Worm (Caenorhabditis elegans) whole organism, early embryonic: ENCODE measurements around the gene C28D4.7.

Experiments used
- B0310.2 ChIP-seq: sonication (generic microtip); optimal IDR thresholded peaks from 2 replicates; lab custom pipeline; 2016; ENCODE audit warnings: mild to moderate bottlenecking, missing genetic modification characterization, missing compliant biosample characterization
- F13C5.2 ChIP-seq: sonication (generic microtip); optimal IDR thresholded peaks from 2 replicates; lab custom pipeline; 2017; ENCODE audit warnings: mild to moderate bottlenecking, missing genetic modification characterization, inconsistent platforms, missing compliant biosample characterization
- aly-1 ChIP-seq: sonication (generic microtip); optimal IDR thresholded peaks from 2 replicates; lab custom pipeline; 2016; ENCODE audit warnings: missing genetic modification characterization, missing compliant biosample characterization
- ama-1 ChIP-seq: fragments of 150-350 bp; optimal IDR thresholded peaks from 2 replicates; lab custom pipeline; 2014
- ceh-13 ChIP-seq: fragments of 200-800 bp; sonication (Bioruptor generic); optimal IDR thresholded peaks from 2 replicates; lab custom pipeline; 2018; ENCODE audit warnings: mild to moderate bottlenecking, missing genetic modification characterization, missing compliant biosample characterization
- ceh-36 ChIP-seq: sonication (generic microtip); optimal IDR thresholded peaks from 2 replicates; lab custom pipeline; 2016; ENCODE audit warnings: missing genetic modification characterization, inconsistent platforms, missing compliant biosample characterization
- ets-7 ChIP-seq: sonication (generic microtip); optimal IDR thresholded peaks from 2 replicates; lab custom pipeline; 2016; ENCODE audit warnings: missing genotype, missing genetic modification characterization, missing compliant biosample characterization
- flt-1 ChIP-seq: fragments of 200-800 bp; sonication (Bioruptor generic); IDR thresholded peaks from 2 replicates; pipeline ENCODE4 v1.3.6; 2022; ENCODE audit warnings: missing genetic modification characterization, missing compliant biosample characterization
- hmbx-1 ChIP-seq: sonication (generic microtip); optimal IDR thresholded peaks from 2 replicates; lab custom pipeline; 2016; ENCODE audit warnings: mild to moderate bottlenecking, missing genetic modification characterization, missing compliant biosample characterization
- hmg-4 ChIP-seq: fragments of 200-800 bp; sonication (Bioruptor generic); optimal IDR thresholded peaks from 2 replicates; lab custom pipeline; 2018; ENCODE audit warnings: mild to moderate bottlenecking, missing genetic modification characterization, missing compliant biosample characterization
- hnd-1 ChIP-seq: sonication (generic microtip); optimal IDR thresholded peaks from 2 replicates; lab custom pipeline; 2016; ENCODE audit warnings: missing genetic modification characterization, missing compliant biosample characterization
- pes-1 ChIP-seq: fragments of 200-800 bp; sonication (Bioruptor generic); IDR thresholded peaks from 2 replicates; pipeline ENCODE4 v1.3.6; 2022; ENCODE audit warnings: missing genetic modification reagents, missing genetic modification characterization, missing compliant biosample characterization
- scrt-1 ChIP-seq: fragments of 200-800 bp; sonication (Bioruptor generic); IDR thresholded peaks from 2 replicates; pipeline ENCODE4 v1.3.6; 2022; ENCODE audit warnings: missing genetic modification characterization, missing compliant biosample characterization
- sea-1 ChIP-seq: fragments of 200-800 bp; sonication (Bioruptor generic); conservative IDR thresholded peaks from 2 replicates; pipeline ENCODE4 v1.3.6; 2022; ENCODE audit warnings: missing genetic modification characterization, missing compliant biosample characterization
- tbx-11 ChIP-seq: fragments of 200-800 bp; sonication (Bioruptor generic); IDR thresholded peaks from 2 replicates; pipeline ENCODE4 v1.3.6; 2022; ENCODE audit warnings: missing genetic modification characterization, missing compliant biosample characterization
- tbx-37 ChIP-seq: fragments of 200-800 bp; sonication (Bioruptor generic); conservative IDR thresholded peaks from 2 replicates; pipeline ENCODE4 v1.3.6; 2022; ENCODE audit warnings: missing genetic modification reagents, missing genetic modification characterization, missing compliant biosample characterization
- tra-4 ChIP-seq: sonication (generic microtip); optimal IDR thresholded peaks from 2 replicates; lab custom pipeline; 2017; ENCODE audit warnings: missing genetic modification characterization, missing compliant biosample characterization

The C28D4.7 gene

DNA sequence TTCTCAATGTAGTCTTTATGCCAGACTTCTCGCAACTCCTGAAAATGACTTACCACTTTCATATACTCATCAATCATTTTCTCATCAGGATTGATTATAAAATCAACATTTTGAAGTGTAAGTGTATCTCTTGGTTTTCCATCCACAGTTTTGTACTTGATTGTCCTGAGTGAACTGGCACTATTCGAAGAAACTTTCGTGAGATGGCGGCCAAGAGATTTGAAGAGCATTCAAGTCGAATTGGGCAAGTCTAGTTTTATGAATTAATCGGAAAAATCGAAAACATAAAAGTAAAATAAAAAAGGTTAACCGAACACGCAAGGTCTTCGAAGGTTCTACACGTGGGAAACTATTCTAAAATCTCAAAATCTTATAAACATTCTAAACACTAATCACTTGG lies at the start of gene C28D4.7:
TSS of gene C28D4.7 (minus strand) at position 265 of the 400 bp plus-strand sequence.
- no peak for TF ChIP-seq F13C5.2 (tag; lab: Kevin White, UChicago)
- no peak for TF ChIP-seq hnd-1
- no peak for TF ChIP-seq scrt-1 (GFP tag; lab: Robert Waterston, UW)
- no peak for TF ChIP-seq pes-1
- TF ChIP-seq ets-7 (tag; lab: Kevin White, UChicago), result no peak
- TF ChIP-seq B0310.2 (tag; lab: Kevin White, UChicago), result no peak
- no peak for TF ChIP-seq tbx-11 (GFP tag; lab: Robert Waterston, UW)
- TF ChIP-seq hmg-4 (GFP tag; lab: Kevin White, UChicago), result no peak
- TF ChIP-seq tra-4 (tag; lab: Kevin White, UChicago), result no peak
- TF ChIP-seq sea-1, result no peak
- no peak for TF ChIP-seq tbx-37 (GFP tag; lab: Robert Waterston, UW)
- no peak for TF ChIP-seq ceh-36
- TF ChIP-seq ama-1 (lab: Kevin White, UChicago), result no peak
- TF ChIP-seq hmbx-1 (tag; lab: Kevin White, UChicago), result no peak
- no peak for TF ChIP-seq flt-1 (GFP tag; lab: Robert Waterston, UW)
- TF ChIP-seq ceh-13 (GFP tag; lab: Kevin White, UChicago), result no peak
- no peak for TF ChIP-seq aly-1

DNA sequence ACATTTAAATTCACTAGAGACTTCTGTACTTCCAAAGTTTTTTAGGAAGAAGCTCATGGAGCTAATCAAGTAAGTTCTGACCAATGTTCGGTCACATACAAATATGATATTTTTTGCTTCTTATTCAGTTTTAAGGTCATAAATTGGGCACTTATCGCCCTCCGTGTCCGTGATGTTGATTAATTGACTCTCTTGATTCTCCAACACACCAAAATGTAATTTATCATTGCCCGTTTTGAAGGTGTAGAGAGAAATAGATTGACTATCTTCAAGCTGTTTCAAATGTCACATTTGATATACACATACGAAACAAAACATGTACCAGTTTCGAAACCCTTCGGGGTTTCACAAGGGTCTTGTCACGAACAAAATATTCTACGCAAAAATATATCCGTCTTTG lies 47.8 kb upstream of the C28D4.7 start:
- TF ChIP-seq sea-1, result no peak
- TF ChIP-seq hmg-4 (GFP tag; lab: Kevin White, UChicago), result no peak
- TF ChIP-seq F13C5.2 (tag; lab: Kevin White, UChicago), result no peak
- no peak for TF ChIP-seq B0310.2 (tag; lab: Kevin White, UChicago)
- no peak for TF ChIP-seq hnd-1

DNA sequence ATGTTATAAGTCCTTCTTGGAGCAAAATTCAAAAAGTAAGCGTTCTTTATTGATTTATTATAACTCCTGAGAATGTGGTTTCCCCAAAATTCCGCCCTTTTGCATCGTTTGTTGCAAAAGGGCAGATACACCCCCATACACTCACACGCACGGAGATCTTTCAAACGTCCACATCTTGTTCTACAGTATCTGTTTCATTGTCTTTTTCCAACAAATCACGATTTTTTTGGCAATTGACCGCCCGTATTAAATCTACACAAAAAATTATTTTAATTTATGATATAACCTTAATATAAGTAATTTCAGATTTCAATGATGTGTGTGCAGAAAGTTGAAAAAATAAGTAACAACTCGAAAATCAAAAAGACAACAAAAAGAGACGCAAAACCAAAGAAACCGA lies 46.5 kb upstream of the C28D4.7 start, which contains the start of gene T13F2.4:
TSS of gene T13F2.4 (plus strand) at position 301 of the 400 bp plus-strand sequence.
- TF ChIP-seq pes-1, result no peak
- TF ChIP-seq flt-1 (GFP tag; lab: Robert Waterston, UW), result no peak
- TF ChIP-seq F13C5.2 (tag; lab: Kevin White, UChicago), result no peak
- no peak for TF ChIP-seq aly-1
- no peak for TF ChIP-seq ama-1 (lab: Kevin White, UChicago)
- no peak for TF ChIP-seq tbx-37 (GFP tag; lab: Robert Waterston, UW)
- TF ChIP-seq tra-4 (tag; lab: Kevin White, UChicago), result no peak
- no peak for TF ChIP-seq ceh-36
- no peak for TF ChIP-seq B0310.2 (tag; lab: Kevin White, UChicago)
- no peak for TF ChIP-seq hnd-1
- no peak for TF ChIP-seq sea-1
- TF ChIP-seq ets-7 (tag; lab: Kevin White, UChicago), result no peak
- TF ChIP-seq tbx-11 (GFP tag; lab: Robert Waterston, UW), result no peak
- TF ChIP-seq ceh-13 (GFP tag; lab: Kevin White, UChicago), result no peak
- no peak for TF ChIP-seq hmbx-1 (tag; lab: Kevin White, UChicago)

DNA sequence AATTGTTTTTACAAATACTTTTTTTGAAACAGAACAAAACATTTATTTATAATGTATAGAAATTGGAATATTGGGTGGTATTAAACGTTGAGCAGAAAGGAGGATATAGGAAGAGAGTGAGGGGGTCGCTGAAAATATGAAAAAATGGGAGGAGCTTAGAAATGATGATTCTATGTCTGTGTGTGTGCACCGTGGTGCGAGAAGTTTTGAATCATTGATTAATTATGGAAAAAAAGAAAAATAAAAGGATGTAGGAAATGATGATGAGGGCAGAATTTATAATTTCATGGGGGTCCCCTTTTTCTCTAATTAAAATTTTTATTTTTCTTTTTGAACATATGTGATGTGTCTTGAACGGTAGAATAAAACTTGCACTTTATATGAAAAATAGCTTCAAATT lies 41.7 kb upstream of the C28D4.7 start, which contains the start of gene sre-4:
TSS of gene sre-4 (minus strand) at position 101 of the 400 bp plus-strand sequence.
- TF ChIP-seq hnd-1, result no peak
- TF ChIP-seq tra-4 (tag; lab: Kevin White, UChicago), result no peak
- TF ChIP-seq ceh-36, result no peak
- TF ChIP-seq scrt-1 (GFP tag; lab: Robert Waterston, UW), result no peak
- no peak for TF ChIP-seq ama-1 (lab: Kevin White, UChicago)
- TF ChIP-seq hmg-4 (GFP tag; lab: Kevin White, UChicago), result no peak
- no peak for TF ChIP-seq F13C5.2 (tag; lab: Kevin White, UChicago)
- TF ChIP-seq pes-1, result no peak
- TF ChIP-seq tbx-37 (GFP tag; lab: Robert Waterston, UW), result no peak
- TF ChIP-seq ceh-13 (GFP tag; lab: Kevin White, UChicago), result no peak
- no peak for TF ChIP-seq ets-7 (tag; lab: Kevin White, UChicago)
- TF ChIP-seq hmbx-1 (tag; lab: Kevin White, UChicago), result no peak
- no peak for TF ChIP-seq aly-1

DNA sequence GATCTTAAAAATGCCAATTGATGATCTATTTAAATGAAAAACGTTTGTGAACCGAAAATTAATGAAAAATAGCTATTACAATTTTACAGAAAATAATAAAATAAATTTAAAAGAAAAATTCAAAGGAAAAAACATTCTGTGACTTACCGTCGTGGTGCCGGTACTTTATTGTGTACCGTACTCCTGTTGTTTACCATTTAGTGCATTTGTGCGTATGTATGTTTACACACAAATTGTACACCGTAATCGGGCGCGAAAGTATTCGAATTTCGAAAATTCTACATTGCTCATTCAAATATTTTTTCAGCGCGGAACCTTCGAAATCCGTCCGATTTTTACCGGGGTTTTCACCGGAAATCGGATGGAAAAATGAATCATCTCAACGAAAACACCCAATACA lies 35.1 kb upstream of the C28D4.7 start, which contains the start of gene T13F2.6:
TSS of gene T13F2.6 (plus strand) at position 306 of the 400 bp plus-strand sequence.
- TF ChIP-seq ceh-13 (GFP tag; lab: Kevin White, UChicago) (no peak), B0310.2 (tag; lab: Kevin White, UChicago) (no peak), ets-7 (tag; lab: Kevin White, UChicago) (no peak), hmbx-1 (tag; lab: Kevin White, UChicago) (no peak), aly-1 (no peak)

DNA sequence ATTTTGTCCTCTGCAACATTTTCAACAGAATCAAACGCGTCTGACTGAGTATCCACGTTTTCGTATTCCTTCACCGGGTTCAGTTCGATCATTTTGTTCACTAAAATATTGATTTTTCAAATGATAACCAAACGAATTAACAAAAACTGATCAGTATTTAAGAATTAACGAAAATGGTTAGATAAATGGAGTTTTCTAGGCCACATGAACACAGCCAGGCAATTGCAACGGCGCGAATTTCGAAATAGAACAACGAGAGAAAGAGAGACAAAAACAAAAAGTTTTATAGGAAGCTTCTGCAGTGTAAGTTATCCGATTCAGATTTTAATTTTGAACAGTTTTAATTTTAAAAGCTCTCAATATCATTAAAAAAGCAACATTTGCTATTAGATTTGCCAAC lies 34.6 kb upstream of the C28D4.7 start, which contains the start of gene sna-2:
TSS of gene sna-2 (minus strand) at position 100 of the 400 bp plus-strand sequence.
- TF ChIP-seq tbx-37 (GFP tag; lab: Robert Waterston, UW) (peak; percentile 68), F13C5.2 (tag; lab: Kevin White, UChicago) (no peak), ama-1 (lab: Kevin White, UChicago) (no peak)

DNA sequence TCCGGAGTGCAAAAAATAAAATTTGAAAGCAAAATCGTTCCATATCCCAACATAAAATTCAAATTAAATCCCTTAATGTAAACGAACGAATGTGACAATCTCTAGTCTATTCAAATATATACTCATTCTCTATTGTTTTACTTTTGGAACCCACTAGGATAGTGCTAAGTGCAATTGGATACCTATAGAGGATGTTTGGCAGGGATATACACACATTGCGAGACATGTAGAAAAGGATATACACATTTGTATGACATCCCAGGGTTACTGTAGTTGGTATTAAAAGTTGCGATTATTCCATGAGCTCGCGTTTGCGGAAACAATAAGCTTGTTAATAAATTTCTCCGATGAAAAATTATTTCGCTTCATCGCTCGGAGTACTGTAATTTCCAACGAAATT lies 30.5 kb upstream of the C28D4.7 start:
- peak; percentile 8 for TF ChIP-seq ceh-13 (GFP tag; lab: Kevin White, UChicago)
- peak; percentile 30; the same call in 1 of the 2 replicates for TF ChIP-seq sea-1
- no peak for TF ChIP-seq ets-7 (tag; lab: Kevin White, UChicago)
- TF ChIP-seq ceh-36, result peak; percentile 42
- TF ChIP-seq tra-4 (tag; lab: Kevin White, UChicago), result peak; percentile 33
- TF ChIP-seq aly-1, result no peak
- no peak for TF ChIP-seq hmg-4 (GFP tag; lab: Kevin White, UChicago)
- TF ChIP-seq pes-1, result peak; percentile 27; the same call in 1 of the 2 replicates

DNA sequence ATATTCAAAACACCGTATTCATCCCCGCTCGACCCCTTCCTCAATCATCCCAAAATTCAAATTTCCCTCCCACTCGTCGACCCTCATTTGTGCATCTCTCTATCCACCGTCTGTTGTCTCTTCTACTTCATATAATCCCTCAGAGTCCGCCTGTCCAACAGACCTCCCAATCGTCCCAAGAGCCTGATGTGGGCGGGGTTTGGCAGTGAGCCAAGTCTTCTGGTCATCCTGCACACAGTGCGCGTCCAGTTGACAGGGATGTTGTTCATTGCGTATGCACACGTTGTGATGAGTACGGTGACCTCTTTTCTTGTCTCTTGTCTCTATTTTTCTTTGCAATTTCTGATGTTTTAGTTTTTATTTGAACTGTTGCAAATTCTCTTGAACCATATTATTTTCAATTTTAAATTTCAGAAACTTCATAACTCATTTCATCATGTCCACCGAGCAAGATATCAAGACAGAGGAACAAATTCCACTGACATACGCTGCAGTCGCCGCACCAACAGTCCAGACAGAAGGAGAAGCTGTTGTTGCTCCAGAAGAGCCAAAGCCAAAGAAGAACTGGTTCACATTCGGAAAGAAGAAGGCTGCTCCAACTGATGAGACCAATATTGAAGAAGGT lies 29.3 kb upstream of the C28D4.7 start, which contains the start of gene cav-1:
TSS of gene cav-1 (plus strand) at position 415 of the 625 bp plus-strand sequence.
- peak; percentile 97 for TF ChIP-seq ama-1 (lab: Kevin White, UChicago)
- TF ChIP-seq B0310.2 (tag; lab: Kevin White, UChicago), result peak; percentile 14
- no peak for TF ChIP-seq hmbx-1 (tag; lab: Kevin White, UChicago)
- TF ChIP-seq flt-1 (GFP tag; lab: Robert Waterston, UW), result no peak
- no peak for TF ChIP-seq tbx-37 (GFP tag; lab: Robert Waterston, UW)
- no peak for TF ChIP-seq hnd-1
- peak; percentile 22 for TF ChIP-seq hmg-4 (GFP tag; lab: Kevin White, UChicago)
- no peak for TF ChIP-seq tbx-11 (GFP tag; lab: Robert Waterston, UW)
- TF ChIP-seq tra-4 (tag; lab: Kevin White, UChicago), result peak; percentile 7
- no peak for TF ChIP-seq scrt-1 (GFP tag; lab: Robert Waterston, UW)
- TF ChIP-seq ceh-13 (GFP tag; lab: Kevin White, UChicago), result no peak
- peak; percentile 49; the same call in 1 of the 2 replicates for TF ChIP-seq pes-1
- 0 out of 2 replicates have a peak, but pooled peaks have one; percentile 60 for TF ChIP-seq sea-1
- peak; percentile 14 for TF ChIP-seq ceh-36
- TF ChIP-seq ets-7 (tag; lab: Kevin White, UChicago), result no peak
- TF ChIP-seq aly-1, result peak; percentile 29
- peak; percentile 7 for TF ChIP-seq F13C5.2 (tag; lab: Kevin White, UChicago)
